Fruit fly (Drosophila melanogaster): Measurements from ENCODE around the gene RpL36A.

The RpL36A gene

dm6 chr2L:8081640-8082485, 39.2 kb upstream of the RpL36A start (continued):
- TF ChIP-seq CG11085 (GFP tag; IDR thresholded peaks at IDR 0.05) = no peak
- TF ChIP-seq CG3847 (GFP tag; IDR thresholded peaks at IDR 0.05) = peak; percentile 80
- TF ChIP-seq nerfin-1 (tag; optimal IDR thresholded peaks at IDR 0.05) = peak; percentile 58
- no peak for TF ChIP-seq ab (GFP tag; optimal IDR thresholded peaks at IDR 0.05)
- TF ChIP-seq ranshi (GFP tag; IDR thresholded peaks at IDR 0.05) = peak; percentile 88
- peak; percentile 38 for TF ChIP-seq schlank (tag; optimal IDR thresholded peaks at IDR 0.05)
- peak; percentile 89 for TF ChIP-seq CG30403 (GFP tag; optimal IDR thresholded peaks at IDR 0.05)
- peak; percentile 8; the same call in 1 of the 2 replicates for TF ChIP-seq bbx (GFP tag; IDR thresholded peaks at IDR 0.05; ENCODE audit: partially characterized antibody)
- TF ChIP-seq CG6765 (GFP tag; optimal IDR thresholded peaks at IDR 0.05) = peak; percentile 6
- TF ChIP-seq maf-S (GFP tag; optimal IDR thresholded peaks at IDR 0.05) = peak; percentile 37
- peak; percentile 90 for TF ChIP-seq CoRest (tag; optimal IDR thresholded peaks at IDR 0.05)
- TF ChIP-seq stwl (tag; optimal IDR thresholded peaks at IDR 0.05) = peak; percentile 21
- TF ChIP-seq Hr78 (GFP tag; optimal IDR thresholded peaks at IDR 0.05) = peak in 1 of 2 experiments; percentile 64
- peak; percentile 90 for TF ChIP-seq CG17361 (GFP tag; IDR thresholded peaks at IDR 0.05)
- TF ChIP-seq CG1024 (GFP tag; IDR thresholded peaks at IDR 0.05) = peak; percentile 74; the same call in 1 of the 2 replicates
- TF ChIP-seq HLHmδ (GFP tag; optimal IDR thresholded peaks at IDR 0.05) = no peak
- TF ChIP-seq sens (GFP tag) = peak; percentile 91
- TF ChIP-seq p53 (GFP tag; optimal IDR thresholded peaks at IDR 0.05) = no peak
- no peak for TF ChIP-seq CG4282 (GFP tag; optimal IDR thresholded peaks at IDR 0.05)
- no peak for TF ChIP-seq CG15011 (GFP tag; optimal IDR thresholded peaks at IDR 0.05)
- TF ChIP-seq zf30C (GFP tag; optimal IDR thresholded peaks at IDR 0.05) = peak; percentile 95
- no peak for TF ChIP-seq pan (optimal IDR thresholded peaks at IDR 0.05)
- TF ChIP-seq pan (GFP tag; optimal IDR thresholded peaks at IDR 0.05 in 1 of 2, IDR thresholded peaks at IDR 0.05 in 1 of 2) = peak in 1 of 2 experiments; percentile 43
- TF ChIP-seq Sry-β (GFP tag; optimal IDR thresholded peaks at IDR 0.05) = peak; percentile 26
- no peak for TF ChIP-seq h (optimal IDR thresholded peaks at IDR 0.05)
- peak; percentile 59 for TF ChIP-seq Nf-YA (GFP tag; IDR thresholded peaks at IDR 0.05)
- TF ChIP-seq Trl (optimal IDR thresholded peaks at IDR 0.05) = no peak
- TF ChIP-seq Trl (GFP tag; optimal IDR thresholded peaks at IDR 0.05) = peak; percentile 43
- TF ChIP-seq CG16863 (GFP tag; optimal IDR thresholded peaks at IDR 0.05) = peak; percentile 43
- peak; percentile 84 for TF ChIP-seq sim (GFP tag; IDR thresholded peaks at IDR 0.05)
- TF ChIP-seq CG12299 (tag; optimal IDR thresholded peaks at IDR 0.05) = peak; percentile 65
- TF ChIP-seq gcm (GFP tag; optimal IDR thresholded peaks at IDR 0.05) = peak; percentile 87
- peak; percentile 84 for TF ChIP-seq odd (GFP tag; optimal IDR thresholded peaks at IDR 0.05)
- no peak for TF ChIP-seq shn (GFP tag; optimal IDR thresholded peaks at IDR 0.05)
- TF ChIP-seq CG4820 (GFP tag; optimal IDR thresholded peaks at IDR 0.05) = peak; percentile 39
- TF ChIP-seq CG10979 (tag; optimal IDR thresholded peaks at IDR 0.05) = peak; percentile 90
- TF ChIP-seq lola (GFP tag; optimal IDR thresholded peaks at IDR 0.05) = peak in 1 of 3 experiments; percentile 91
- TF ChIP-seq gem (tag; optimal IDR thresholded peaks at IDR 0.05) = peak; percentile 94
- TF ChIP-seq Sox102F (GFP tag; optimal IDR thresholded peaks at IDR 0.05) = peak; percentile 89
- peak; percentile 77 for TF ChIP-seq Chrac-16 (GFP tag; optimal IDR thresholded peaks at IDR 0.05)
- TF ChIP-seq CG6813 (GFP tag; optimal IDR thresholded peaks at IDR 0.05) = peak; percentile 68
- TF ChIP-seq Lhr (GFP tag; optimal IDR thresholded peaks at IDR 0.05) = peak; percentile 34
- TF ChIP-seq twi (tag; optimal IDR thresholded peaks at IDR 0.05) = peak; percentile 73
- TF ChIP-seq CG10147 (GFP tag; optimal IDR thresholded peaks at IDR 0.05) = no peak
- peak; percentile 63 for TF ChIP-seq sqz (GFP tag; optimal IDR thresholded peaks at IDR 0.05)
- TF ChIP-seq CG10267 (tag; optimal IDR thresholded peaks at IDR 0.05) = peak; percentile 85
- peak; percentile 7 for TF ChIP-seq slou (GFP tag; optimal IDR thresholded peaks at IDR 0.05)
- no peak for TF ChIP-seq CG6654 (GFP tag; optimal IDR thresholded peaks at IDR 0.05)
- TF ChIP-seq CG7786 (GFP tag; optimal IDR thresholded peaks at IDR 0.05) = peak; percentile 9
